Worm (Caenorhabditis elegans): Measurements from ENCODE around the gene pro-2.

- TF ChIP-seq flt-1 (GFP tag; IDR thresholded peaks at IDR 0.05) (peak; percentile 10; the same call in 1 of the 2 replicates), ref-1 (GFP tag; conservative IDR thresholded peaks at IDR 0.05) (no peak), ztf-29 (GFP tag; IDR thresholded peaks at IDR 0.05) (no peak), cog-1 (tag; optimal IDR thresholded peaks at IDR 0.05) (no peak), T22C8.4 (GFP tag; IDR thresholded peaks at IDR 0.05) (no peak), tab-1 (GFP tag; IDR thresholded peaks at IDR 0.05) (no peak), med-1 (GFP tag; optimal IDR thresholded peaks at IDR 0.05; ENCODE audit: insufficient read depth) (no peak), ztf-23 (GFP tag; IDR thresholded peaks at IDR 0.05) (no peak)
These were observed 1.2 kb upstream of the pro-2 start, which contains the start of gene C07E3.10 for ce11 chrII:10346075-10346474.

All from whole organism, midembryonic.